Fruit fly (Drosophila melanogaster) whole organism, adult: ENCODE data around the gene CG31468.

Source experiments
- CG11617 ChIP-seq: fragments of 200-800 bp; sonication (Bioruptor generic); optimal IDR thresholded peaks from 2 replicates; lab custom pipeline; 2017; ENCODE audit warnings: mild to moderate bottlenecking, missing biosample characterization, missing genetic modification reagents, missing genetic modification characterization
- CG14711 ChIP-seq: fragments of 200-800 bp; sonication (Bioruptor generic); optimal IDR thresholded peaks from 2 replicates; lab custom pipeline; 2018; ENCODE audit warnings: missing biosample characterization, mild to moderate bottlenecking, missing genetic modification characterization, moderate library complexity
- CG7045 ChIP-seq: fragments of 200-800 bp; sonication (Bioruptor generic); optimal IDR thresholded peaks from 2 replicates; lab custom pipeline; 2017; ENCODE audit warnings: missing biosample characterization, mild to moderate bottlenecking, missing genetic modification characterization
- CG7101 ChIP-seq: fragments of 200-800 bp; sonication (Bioruptor generic); optimal IDR thresholded peaks from 2 replicates; lab custom pipeline; 2018; ENCODE audit warnings: missing biosample characterization, mild to moderate bottlenecking, missing genetic modification characterization, moderate library complexity
- Clk ChIP-seq: fragments of 200-800 bp; sonication (Bioruptor generic); optimal IDR thresholded peaks from 2 replicates; lab custom pipeline; 2017; ENCODE audit warnings: missing biosample characterization, missing genetic modification characterization
- Hr96 ChIP-seq: fragments of 200-800 bp; sonication (Bioruptor generic); optimal IDR thresholded peaks from 2 replicates; lab custom pipeline; 2016; ENCODE audit warnings: missing biosample characterization, missing genetic modification characterization
- bab1 ChIP-seq: fragments of 200-800 bp; sonication (Bioruptor generic); optimal IDR thresholded peaks from 3 replicates; lab custom pipeline; 2019; ENCODE audit warnings: missing biosample characterization, mild to moderate bottlenecking, missing genetic modification characterization, moderate library complexity
- cic ChIP-seq: fragments of 200-800 bp; sonication (Bioruptor generic); optimal IDR thresholded peaks from 2 replicates; lab custom pipeline; 2017; ENCODE audit warnings: missing biosample characterization, mild to moderate bottlenecking, missing genetic modification characterization, moderate library complexity
- cnc ChIP-seq, 2 experiments: fragments of >200 bp; optimal IDR thresholded peaks; 2 replicates each; lab custom pipeline; 2017
- kay ChIP-seq: fragments of 200-800 bp; sonication (Bioruptor generic); peaks from one replicate; lab custom pipeline; 2016; ENCODE audit warnings: missing biosample characterization, missing genetic modification characterization, borderline replicate concordance
- ovo ChIP-seq: fragments of 200-800 bp; sonication (Bioruptor generic); optimal IDR thresholded peaks from 2 replicates; lab custom pipeline; 2016; ENCODE audit warnings: missing biosample characterization, missing genetic modification characterization
- pad ChIP-seq: fragments of 200-800 bp; sonication (Bioruptor generic); optimal IDR thresholded peaks from 3 replicates; lab custom pipeline; 2017; ENCODE audit warnings: missing biosample characterization, missing genetic modification characterization, mild to moderate bottlenecking, moderate library complexity, missing genetic modification reagents
- tj ChIP-seq: fragments of 200-800 bp; sonication (Bioruptor generic); optimal IDR thresholded peaks from 3 replicates; lab custom pipeline; 2017; ENCODE audit warnings: missing biosample characterization, mild to moderate bottlenecking, missing genetic modification characterization, moderate library complexity
- toe ChIP-seq: fragments of 200-800 bp; sonication (Bioruptor generic); optimal IDR thresholded peaks from 2 replicates; lab custom pipeline; 2016; ENCODE audit warnings: missing biosample characterization, missing genetic modification characterization

- no peak for TF ChIP-seq CG14711 (tag; lab: Kevin White, UChicago)
- no peak for TF ChIP-seq ovo (GFP tag; lab: Kevin White, UChicago)
- no peak for TF ChIP-seq bab1
- no peak for TF ChIP-seq Hr96 (GFP tag; lab: Kevin White, UChicago)
- no peak for TF ChIP-seq Clk
- TF ChIP-seq cnc (optimal IDR thresholded peaks at IDR 0.05; lab: Kevin White, UChicago), result no peak
- no peak for TF ChIP-seq toe (GFP tag; lab: Kevin White, UChicago)
- no peak for TF ChIP-seq pad (GFP tag; lab: Kevin White, UChicago)
- TF ChIP-seq cic (GFP tag; lab: Kevin White, UChicago), result peak; percentile 18
- TF ChIP-seq kay (GFP tag; lab: Kevin White, UChicago), result no peak
- no peak for TF ChIP-seq CG7101
- no peak for TF ChIP-seq CG11617 (GFP tag; lab: Kevin White, UChicago)
- no peak for TF ChIP-seq CG7045
- TF ChIP-seq tj (GFP tag; lab: Kevin White, UChicago), result peak; percentile 44
Observed at dm6 chr3R:23685955-23686354, 14.2 kb downstream of the CG31468 start, which contains the start of gene SPE.
